Worm (Caenorhabditis elegans) whole organism, L1 larva: ENCODE results near the gene C44B7.7.

Experiments
- C04F5.9 ChIP-seq: sonication (generic microtip); optimal IDR thresholded peaks from 2 replicates; lab custom pipeline; 2016; ENCODE audit warnings: missing genetic modification characterization, missing compliant biosample characterization
- C16A3.4 ChIP-seq: fragments of 150-350 bp; optimal IDR thresholded peaks from 2 replicates; lab custom pipeline; 2014; ENCODE audit warnings: missing biosample characterization, missing genetic modification characterization
- F16B12.6 ChIP-seq: fragments of 150-350 bp; optimal IDR thresholded peaks from 2 replicates; lab custom pipeline; 2014; ENCODE audit warnings: missing biosample characterization, missing genetic modification characterization
- Y116A8C.19 ChIP-seq: sonication (generic microtip); optimal IDR thresholded peaks from 2 replicates; lab custom pipeline; 2016; ENCODE audit warnings: missing compliant biosample characterization, missing genetic modification characterization, borderline replicate concordance
- alr-1 ChIP-seq: fragments of 200-800 bp; sonication (Bioruptor generic); optimal IDR thresholded peaks from 2 replicates; lab custom pipeline; 2018; ENCODE audit warnings: borderline replicate concordance, mild to moderate bottlenecking, missing genetic modification characterization, missing compliant biosample characterization
- aly-2 ChIP-seq: fragments of 150-350 bp; optimal IDR thresholded peaks from 2 replicates; lab custom pipeline; 2014; ENCODE audit warnings: missing biosample characterization, missing genetic modification characterization
- blmp-1 ChIP-seq: fragments of 150-350 bp; optimal IDR thresholded peaks from 2 replicates; lab custom pipeline; 2014; ENCODE audit warnings: missing biosample characterization, missing genetic modification characterization
- ceh-63 ChIP-seq: fragments of 200-800 bp; sonication (Bioruptor generic); optimal IDR thresholded peaks from 2 replicates; lab custom pipeline; 2018; ENCODE audit warnings: mild to moderate bottlenecking, missing genetic modification characterization, missing compliant biosample characterization
- ceh-8 ChIP-seq: fragments of 200-800 bp; sonication (Bioruptor generic); optimal IDR thresholded peaks from 2 replicates; lab custom pipeline; 2018; ENCODE audit warnings: mild to moderate bottlenecking, missing genetic modification characterization, moderate library complexity, missing compliant biosample characterization
- ceh-88 ChIP-seq: fragments of 200-800 bp; sonication (Bioruptor generic); IDR thresholded peaks from 2 replicates; pipeline ENCODE4 v1.3.6; 2022; ENCODE audit warnings: missing genetic modification characterization, missing compliant biosample characterization
- dpl-1 ChIP-seq, 3 experiments: fragments of 150-350 bp in 2 of 3; sonication (generic microtip) in 1 of 3; optimal IDR thresholded peaks; 2 replicates each; lab custom pipeline; 2014 to 2017; ENCODE audit warnings: missing biosample characterization in 3 of 3, missing genetic modification characterization in 3 of 3, missing genetic modification reagents in 3 of 3
- efl-1 ChIP-seq, 4 experiments: fragments of 150-350 bp; optimal IDR thresholded peaks in 3 of 4; peaks in 1 of 4; 1 replicate in 1 of 4; 2 replicates in 3 of 4; lab custom pipeline; 2014; ENCODE audit warnings: missing biosample characterization in 2 of 4, missing genetic modification characterization in 2 of 4, missing genetic modification reagents in 2 of 4
- egl-13 ChIP-seq: sonication (generic microtip); optimal IDR thresholded peaks from 2 replicates; lab custom pipeline; 2016; ENCODE audit warnings: missing genotype, missing genetic modification reagents, missing genetic modification characterization, missing compliant biosample characterization
- elt-2 ChIP-seq: sonication (generic microtip); optimal IDR thresholded peaks from 2 replicates; lab custom pipeline; 2016; ENCODE audit warnings: missing genetic modification characterization, mild to moderate bottlenecking, inconsistent platforms, missing compliant biosample characterization, missing genetic modification reagents
- elt-3 ChIP-seq, 6 experiments: fragments of 150-350 bp in 1 of 6; sonication (generic microtip); optimal IDR thresholded peaks; 2 replicates each; lab custom pipeline; 2017 to 2018; ENCODE audit warnings: missing biosample characterization in 6 of 6, missing genetic modification characterization in 6 of 6, inconsistent platforms in 1 of 6
- fkh-4 ChIP-seq: sonication (generic microtip); optimal IDR thresholded peaks from 2 replicates; lab custom pipeline; 2016; ENCODE audit warnings: missing compliant biosample characterization, missing genetic modification characterization, borderline replicate concordance
- fkh-8 ChIP-seq: sonication (generic microtip); optimal IDR thresholded peaks from 2 replicates; lab custom pipeline; 2016; ENCODE audit warnings: mild to moderate bottlenecking, missing genetic modification characterization, missing compliant biosample characterization
- fos-1 ChIP-seq: fragments of 150-350 bp; optimal IDR thresholded peaks from 2 replicates; lab custom pipeline; 2014; ENCODE audit warnings: missing biosample characterization, missing genetic modification characterization
- grh-1 ChIP-seq: fragments of 200-800 bp; sonication (Bioruptor generic); IDR thresholded peaks from 2 replicates; pipeline ENCODE4 v1.3.6; 2022; ENCODE audit warnings: missing genetic modification reagents, missing genetic modification characterization, missing compliant biosample characterization
- hlh-17 ChIP-seq: fragments of 200-800 bp; sonication (Bioruptor generic); optimal IDR thresholded peaks from 2 replicates; lab custom pipeline; 2018; ENCODE audit warnings: missing genetic modification characterization, mild to moderate bottlenecking, missing compliant biosample characterization, moderate library complexity, borderline replicate concordance
- hlh-4 ChIP-seq: sonication (generic microtip); optimal IDR thresholded peaks from 2 replicates; lab custom pipeline; 2016; ENCODE audit warnings: mild to moderate bottlenecking, missing genetic modification characterization, missing compliant biosample characterization
- irx-1 ChIP-seq: sonication (generic microtip); optimal IDR thresholded peaks from 2 replicates; lab custom pipeline; 2016; ENCODE audit warnings: missing genetic modification characterization, missing compliant biosample characterization
- lin-13 ChIP-seq: fragments of 150-350 bp; optimal IDR thresholded peaks from 2 replicates; lab custom pipeline; 2014; ENCODE audit warnings: missing biosample characterization, missing genetic modification reagents, missing genetic modification characterization
- lin-15B ChIP-seq: fragments of 150-350 bp; sonication (generic microtip); optimal IDR thresholded peaks from 3 replicates; lab custom pipeline; 2014; ENCODE audit warnings: missing biosample characterization, missing genetic modification characterization
- lir-3 ChIP-seq: sonication (generic microtip); optimal IDR thresholded peaks from 2 replicates; lab custom pipeline; 2016; ENCODE audit warnings: mild to moderate bottlenecking, missing genetic modification characterization, moderate library complexity, missing compliant biosample characterization; ENCODE audit not compliant: poor library complexity
- mab-9 ChIP-seq: fragments of 200-800 bp; sonication (Bioruptor generic); IDR thresholded peaks from 2 replicates; pipeline ENCODE4 v1.3.6; 2022; ENCODE audit warnings: missing genetic modification reagents, missing genetic modification characterization, missing compliant biosample characterization
- mdl-1 ChIP-seq, 2 experiments: fragments of 150-350 bp; optimal IDR thresholded peaks; 2 replicates each; lab custom pipeline; 2014 to 2017; ENCODE audit warnings: missing biosample characterization in 2 of 2, missing genetic modification characterization in 2 of 2, inconsistent platforms in 1 of 2
- mep-1 ChIP-seq: fragments of 150-350 bp; optimal IDR thresholded peaks from 2 replicates; lab custom pipeline; 2014; ENCODE audit warnings: missing biosample characterization, missing genetic modification characterization
- nhr-11 ChIP-seq: fragments of 150-350 bp; optimal IDR thresholded peaks from 2 replicates; lab custom pipeline; 2014; ENCODE audit warnings: missing biosample characterization, missing genetic modification characterization
- nhr-12 ChIP-seq: sonication (generic microtip); optimal IDR thresholded peaks from 2 replicates; lab custom pipeline; 2017; ENCODE audit warnings: missing biosample characterization, missing genetic modification characterization
- nhr-19 ChIP-seq: fragments of 200-800 bp; sonication (Bioruptor generic); conservative IDR thresholded peaks from 2 replicates; pipeline ENCODE4 v1.3.6; 2022; ENCODE audit warnings: missing genetic modification characterization, missing compliant biosample characterization
- nhr-20 ChIP-seq: sonication (generic microtip); optimal IDR thresholded peaks from 2 replicates; lab custom pipeline; 2016; ENCODE audit warnings: mild to moderate bottlenecking, missing genetic modification characterization, missing compliant biosample characterization
- nhr-237 ChIP-seq: fragments of 150-350 bp; optimal IDR thresholded peaks from 2 replicates; lab custom pipeline; 2014; ENCODE audit warnings: missing biosample characterization, missing genetic modification characterization
- nhr-47 ChIP-seq: sonication (generic microtip); optimal IDR thresholded peaks from 2 replicates; lab custom pipeline; 2016; ENCODE audit warnings: mild to moderate bottlenecking, missing genetic modification characterization, moderate library complexity, missing compliant biosample characterization
- nhr-71 ChIP-seq: sonication (generic microtip); optimal IDR thresholded peaks from 2 replicates; lab custom pipeline; 2016; ENCODE audit warnings: mild to moderate bottlenecking, missing genetic modification characterization, moderate library complexity, missing compliant biosample characterization
- nhr-76 ChIP-seq: sonication (generic microtip); optimal IDR thresholded peaks from 2 replicates; lab custom pipeline; 2017; ENCODE audit warnings: missing biosample characterization, missing genetic modification characterization
- nhr-84 ChIP-seq: sonication (generic microtip); optimal IDR thresholded peaks from 2 replicates; lab custom pipeline; 2017; ENCODE audit warnings: missing biosample characterization, missing genetic modification characterization
- nhr-85 ChIP-seq: sonication (generic microtip); peaks from one replicate; lab custom pipeline; 2016; ENCODE audit warnings: missing genetic modification characterization, inconsistent platforms, missing compliant biosample characterization
- pag-3 ChIP-seq: sonication (generic microtip); optimal IDR thresholded peaks from 2 replicates; lab custom pipeline; 2017; ENCODE audit warnings: missing genetic modification characterization, mild to moderate bottlenecking, missing compliant biosample characterization, antibody characterized with exemption, borderline replicate concordance; ENCODE audit not compliant: insufficient read depth
- pax-3 ChIP-seq: fragments of 200-800 bp; sonication (Bioruptor generic); optimal IDR thresholded peaks from 2 replicates; lab custom pipeline; 2018; ENCODE audit warnings: mild to moderate bottlenecking, missing genetic modification characterization, moderate library complexity, missing compliant biosample characterization
- skn-1 ChIP-seq: fragments of 150-350 bp; optimal IDR thresholded peaks from 2 replicates; lab custom pipeline; 2014; ENCODE audit warnings: missing biosample characterization, missing genetic modification characterization
- snpc-4 ChIP-seq: fragments of 150-350 bp; optimal IDR thresholded peaks from 2 replicates; lab custom pipeline; 2014; ENCODE audit warnings: missing biosample characterization, missing genetic modification characterization
- swsn-7 ChIP-seq: sonication (generic microtip); optimal IDR thresholded peaks from 2 replicates; lab custom pipeline; 2016; ENCODE audit warnings: missing genetic modification characterization, missing compliant biosample characterization
- tbx-2 ChIP-seq: sonication (generic microtip); optimal IDR thresholded peaks from 2 replicates; lab custom pipeline; 2016; ENCODE audit warnings: missing genetic modification characterization, missing compliant biosample characterization
- tlp-1 ChIP-seq: fragments of 150-350 bp; optimal IDR thresholded peaks from 2 replicates; lab custom pipeline; 2014; ENCODE audit warnings: missing biosample characterization, missing genetic modification characterization
- unc-62 ChIP-seq: fragments of 150-350 bp; optimal IDR thresholded peaks from 2 replicates; lab custom pipeline; 2014; ENCODE audit warnings: missing biosample characterization, missing genetic modification reagents, missing genetic modification characterization
- unc-98 ChIP-seq: fragments of 200-800 bp; sonication (Bioruptor generic); IDR thresholded peaks from 2 replicates; pipeline ENCODE4 v1.3.6; 2022; ENCODE audit warnings: missing genetic modification characterization, missing compliant biosample characterization
- vab-15 ChIP-seq: sonication (generic microtip); optimal IDR thresholded peaks from 2 replicates; lab custom pipeline; 2017; ENCODE audit warnings: missing genotype, mild to moderate bottlenecking, missing genetic modification characterization, missing compliant biosample characterization
- zip-4 ChIP-seq: fragments of 200-800 bp; sonication (Bioruptor generic); optimal IDR thresholded peaks from 2 replicates; lab custom pipeline; 2018; ENCODE audit warnings: mild to moderate bottlenecking, missing genetic modification characterization, moderate library complexity, missing compliant biosample characterization
- ztf-11 ChIP-seq, 2 experiments: sonication (generic microtip); optimal IDR thresholded peaks; 2 replicates each; lab custom pipeline; 2016 to 2017; ENCODE audit warnings: missing genetic modification characterization in 2 of 2, missing biosample characterization in 1 of 2, missing compliant biosample characterization in 1 of 2

C44B7.7 gene

DNA sequence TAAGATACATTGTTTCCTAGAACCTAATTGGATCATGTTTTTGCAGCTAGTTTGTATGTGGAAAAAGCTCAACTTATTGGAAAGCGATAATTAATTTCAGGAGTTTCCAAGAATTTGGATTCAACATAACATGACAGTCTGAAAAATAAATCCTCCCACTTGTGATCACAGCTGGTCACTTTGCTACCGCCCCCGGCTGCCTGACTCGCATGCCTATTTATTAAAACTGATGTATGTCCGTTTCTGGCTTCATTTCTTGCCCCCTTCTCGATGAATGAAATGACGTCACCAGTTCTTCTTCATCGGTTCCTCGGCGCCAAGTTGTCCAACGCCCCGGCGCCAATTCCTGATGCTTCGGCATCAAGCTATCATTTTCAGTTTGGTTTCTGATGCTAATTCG lies 47.1 kb upstream of the C44B7.7 start:
- TF ChIP-seq hlh-4 (peak; percentile 33), ztf-11 (tag; optimal IDR thresholded peaks at IDR 0.05; lab: Kevin White, UChicago) (peak in 1 of 2 experiments; percentile 10), snpc-4 (tag; lab: Kevin White, UChicago) (no peak)

DNA sequence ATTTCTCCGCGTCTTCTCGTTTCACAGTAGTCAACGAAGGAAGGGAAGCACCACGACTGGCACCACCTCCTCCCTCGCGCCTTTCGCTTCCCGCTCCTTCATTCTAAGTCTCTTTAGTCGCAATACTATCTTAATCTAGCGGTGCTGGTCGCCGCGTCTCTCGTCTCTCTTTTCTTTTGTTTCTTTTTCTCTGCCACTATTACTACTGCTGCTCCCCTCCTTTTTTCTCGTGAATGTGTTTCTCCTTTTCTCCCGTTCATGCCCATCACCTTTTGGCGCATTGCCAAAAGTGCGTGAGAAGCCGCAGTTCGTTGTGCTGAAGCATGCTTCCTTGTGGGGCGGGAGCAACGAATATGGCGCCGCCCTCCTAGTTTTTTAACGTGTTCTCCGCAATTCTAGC lies 46.5 kb upstream of the C44B7.7 start:
- TF ChIP-seq ztf-11 (tag; optimal IDR thresholded peaks at IDR 0.05; lab: Kevin White, UChicago) (no peak), dpl-1 (GFP tag; optimal IDR thresholded peaks at IDR 0.05; lab: Kevin White, UChicago) (peak; percentile 29 to 51 (median 32)), elt-3 (tag; optimal IDR thresholded peaks at IDR 0.05; lab: Kevin White, UChicago) (peak in 2 of 6 experiments; percentile 33 to 44), C04F5.9 (tag; lab: Kevin White, UChicago) (peak; percentile 13), zip-4 (no peak), nhr-19 (GFP tag; lab: Robert Waterston, UW) (peak; percentile 43), nhr-20 (peak; percentile 59), unc-98 (GFP tag; lab: Robert Waterston, UW) (no peak), lin-13 (GFP tag; lab: Kevin White, UChicago) (peak; percentile 63), C16A3.4 (peak; percentile 1), nhr-85 (tag; lab: Kevin White, UChicago) (peak; percentile 71), mdl-1 (tag; optimal IDR thresholded peaks at IDR 0.05; lab: Kevin White, UChicago) (peak in 1 of 2 experiments; percentile 67), nhr-76 (tag; lab: Kevin White, UChicago) (no peak), aly-2 (tag; lab: Kevin White, UChicago) (no peak), ceh-63 (no peak), nhr-11 (tag; lab: Kevin White, UChicago) (no peak), blmp-1 (peak; percentile 96), unc-62 (GFP tag; lab: Kevin White, UChicago) (no peak), lir-3 (tag; lab: Kevin White, UChicago) (no peak), Y116A8C.19 (tag; lab: Kevin White, UChicago) (no peak), snpc-4 (tag; lab: Kevin White, UChicago) (no peak), mep-1 (tag; lab: Kevin White, UChicago) (peak; percentile 84), nhr-237 (tag; lab: Kevin White, UChicago) (no peak), pax-3 (tag; lab: Kevin White, UChicago) (no peak), alr-1 (tag; lab: Kevin White, UChicago) (no peak), nhr-47 (peak; percentile 56), nhr-84 (tag; lab: Kevin White, UChicago) (no peak), fos-1 (tag; lab: Kevin White, UChicago) (no peak), irx-1 (tag; lab: Kevin White, UChicago) (no peak), efl-1 (optimal IDR thresholded peaks at IDR 0.05; lab: Kevin White, UChicago) (peak; percentile 59 to 74), efl-1 (GFP tag; optimal IDR thresholded peaks at IDR 0.05 in 1 of 2; lab: Kevin White, UChicago) (peak; percentile 39 to 93), nhr-71 (tag; lab: Kevin White, UChicago) (peak; percentile 67), vab-15 (tag; lab: Kevin White, UChicago) (no peak), pag-3 (tag; lab: Kevin White, UChicago) (no peak), tbx-2 (tag; lab: Kevin White, UChicago) (peak; percentile 50), hlh-17 (GFP tag; lab: Kevin White, UChicago) (no peak), egl-13 (tag; lab: Kevin White, UChicago) (peak; percentile 32), swsn-7 (tag; lab: Kevin White, UChicago) (peak; percentile 67), skn-1 (peak; percentile 76), fkh-4 (tag; lab: Kevin White, UChicago) (no peak), mab-9 (GFP tag; lab: Robert Waterston, UW) (no peak), nhr-12 (tag; lab: Kevin White, UChicago) (no peak), lin-15B (tag; lab: Kevin White, UChicago) (no peak), F16B12.6 (tag; lab: Kevin White, UChicago) (no peak), ceh-8 (GFP tag; lab: Kevin White, UChicago) (no peak), tlp-1 (tag; lab: Kevin White, UChicago) (no peak), elt-2 (tag; lab: Kevin White, UChicago) (peak; percentile 35), grh-1 (GFP tag; lab: Robert Waterston, UW) (no peak), fkh-8 (tag; lab: Kevin White, UChicago) (peak; percentile 79), ceh-88 (GFP tag; lab: Robert Waterston, UW) (no peak)
